Fruit fly (Drosophila melanogaster): ENCODE results near the gene obst-I.

DNA sequence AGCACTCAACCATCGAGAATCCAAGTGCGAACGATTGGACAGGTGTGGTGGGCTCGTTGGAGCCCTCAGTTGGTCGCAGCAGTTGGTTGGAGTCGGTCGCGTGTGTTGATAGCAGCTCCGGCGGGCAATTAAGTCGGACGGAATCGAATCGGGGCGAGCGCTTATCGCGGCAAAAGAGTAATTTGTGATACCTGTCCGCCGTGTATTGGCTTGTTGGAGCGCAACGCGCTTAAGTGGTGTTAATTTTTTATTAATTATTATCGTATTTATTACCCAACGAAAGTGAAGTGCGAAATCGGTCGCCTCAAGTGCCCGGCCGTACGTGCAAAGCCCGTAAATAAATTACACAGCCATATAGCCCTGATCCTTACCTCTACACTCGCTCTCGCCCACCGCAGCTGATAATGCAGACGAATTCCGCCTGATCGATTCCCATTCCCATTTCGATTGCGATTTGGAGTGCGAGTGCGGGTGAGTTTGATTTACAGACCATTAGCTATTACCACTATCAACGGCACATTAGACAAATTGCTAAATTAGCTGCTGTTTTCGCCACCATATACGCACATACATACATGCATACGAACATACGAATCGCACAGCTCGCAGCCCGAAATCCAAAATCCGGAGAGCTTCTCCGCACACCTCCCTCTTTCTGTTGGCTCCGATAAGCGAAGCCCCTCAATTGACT lies 30.0 kb upstream of the obst-I start, which contains the start of gene ACXD:
- no peak for TF ChIP-seq OdsH (GFP tag; optimal IDR thresholded peaks at IDR 0.05)
- no peak for TF ChIP-seq Dfd (GFP tag; optimal IDR thresholded peaks at IDR 0.05)
- no peak for TF ChIP-seq Mio (GFP tag; optimal IDR thresholded peaks at IDR 0.05)
